Fruit fly (Drosophila melanogaster): ENCODE measurements around the gene Cox10.

Gene Cox10

dm6 chr2L:10356508-10356907, 25.2 kb downstream of the Cox10 start, which contains the start of the genes CtsL4 and ClpP (continued):
- no peak for TF ChIP-seq CkIIα-i1 (GFP tag; IDR thresholded peaks at IDR 0.05)
- no peak for TF ChIP-seq sens (GFP tag)
- TF ChIP-seq Hr78 (GFP tag; optimal IDR thresholded peaks at IDR 0.05) = no peak
- no peak for TF ChIP-seq zf30C (GFP tag; optimal IDR thresholded peaks at IDR 0.05)
- peak; percentile 33; the same call in 1 of the 2 replicates for TF ChIP-seq CG13287 (GFP tag; IDR thresholded peaks at IDR 0.05; ENCODE audit: partially characterized antibody)
- TF ChIP-seq gcm (GFP tag; optimal IDR thresholded peaks at IDR 0.05) = no peak
- no peak for TF ChIP-seq btn (GFP tag; optimal IDR thresholded peaks at IDR 0.05)
- TF ChIP-seq CG9797 (GFP tag; optimal IDR thresholded peaks at IDR 0.05) = peak; percentile 1
- no peak for TF ChIP-seq CrebB (tag; optimal IDR thresholded peaks at IDR 0.05)
- no peak for TF ChIP-seq ems (GFP tag; optimal IDR thresholded peaks at IDR 0.05)
- no peak for TF ChIP-seq CG9727 (GFP tag; optimal IDR thresholded peaks at IDR 0.05)
- peak; percentile 74 for TF ChIP-seq D19A (tag; optimal IDR thresholded peaks at IDR 0.05)
- peak; percentile 11 for TF ChIP-seq CG7786 (GFP tag; optimal IDR thresholded peaks at IDR 0.05)
- TF ChIP-seq Oli (tag; optimal IDR thresholded peaks at IDR 0.05) = peak; percentile 45
- TF ChIP-seq zfh2 (GFP tag; optimal IDR thresholded peaks at IDR 0.05) = peak; percentile 33
- no peak for TF ChIP-seq caup (GFP tag; optimal IDR thresholded peaks at IDR 0.05; ENCODE audit: severe bottlenecking)
- peak; percentile 4 for TF ChIP-seq CG3281 (GFP tag; optimal IDR thresholded peaks at IDR 0.05)
- no peak for TF ChIP-seq Fer2 (tag; optimal IDR thresholded peaks at IDR 0.05)
- no peak for TF ChIP-seq schlank (tag; optimal IDR thresholded peaks at IDR 0.05)
- no peak for TF ChIP-seq ERR (GFP tag; optimal IDR thresholded peaks at IDR 0.05)
- TF ChIP-seq Chrac-16 (GFP tag; optimal IDR thresholded peaks at IDR 0.05) = peak; percentile 52
- peak; percentile 8 for TF ChIP-seq fu2 (GFP tag; optimal IDR thresholded peaks at IDR 0.05)
- no peak for TF ChIP-seq jumu (GFP tag; optimal IDR thresholded peaks at IDR 0.05)
- TF ChIP-seq CG14667 (GFP tag; IDR thresholded peaks at IDR 0.05) = peak; percentile 85
- TF ChIP-seq emc (GFP tag; optimal IDR thresholded peaks at IDR 0.05) = no peak
- no peak for TF ChIP-seq mirr (GFP tag; optimal IDR thresholded peaks at IDR 0.05)
- TF ChIP-seq ap (GFP tag; IDR thresholded peaks at IDR 0.05) = no peak
- TF ChIP-seq Pdp1 (GFP tag; optimal IDR thresholded peaks at IDR 0.05) = peak; percentile 29 to 97
- no peak for TF ChIP-seq CG4360 (GFP tag; IDR thresholded peaks at IDR 0.05)
- TF ChIP-seq CG14441 (GFP tag; IDR thresholded peaks at IDR 0.05) = no peak
- no peak for TF ChIP-seq kni (GFP tag; optimal IDR thresholded peaks at IDR 0.05)
- no peak for TF ChIP-seq Gsc (GFP tag; IDR thresholded peaks at IDR 0.05)
- TF ChIP-seq CG15514 (GFP tag; optimal IDR thresholded peaks at IDR 0.05) = peak; percentile 53
- peak; percentile 83 for TF ChIP-seq rib (GFP tag; IDR thresholded peaks at IDR 0.05)
- peak; percentile 72 for TF ChIP-seq HmgZ (tag; optimal IDR thresholded peaks at IDR 0.05)
- TF ChIP-seq zfh1 (GFP tag; IDR thresholded peaks at IDR 0.05) = peak; percentile 25; the same call in 1 of the 3 replicates
- TF ChIP-seq CG12659 (GFP tag; optimal IDR thresholded peaks at IDR 0.05) = peak; percentile 76
- TF ChIP-seq CG4820 (GFP tag; optimal IDR thresholded peaks at IDR 0.05) = no peak
- TF ChIP-seq CG14014 (GFP tag; IDR thresholded peaks at IDR 0.05) = no peak
- no peak for TF ChIP-seq CG11560 (tag; IDR thresholded peaks at IDR 0.05)
- TF ChIP-seq crol (GFP tag; IDR thresholded peaks at IDR 0.05) = no peak
- peak; percentile 13 for TF ChIP-seq kay (GFP tag; optimal IDR thresholded peaks at IDR 0.05)
- no peak for TF ChIP-seq hbn (GFP tag; IDR thresholded peaks at IDR 0.05; ENCODE audit: partially characterized antibody)
- TF ChIP-seq Lhr (GFP tag; optimal IDR thresholded peaks at IDR 0.05) = peak; percentile 62
- TF ChIP-seq vvl (GFP tag; IDR thresholded peaks at IDR 0.05) = peak; percentile 74
- peak; percentile 30 for TF ChIP-seq CG9609 (GFP tag; optimal IDR thresholded peaks at IDR 0.05)
- no peak for TF ChIP-seq C15 (GFP tag; IDR thresholded peaks at IDR 0.05)
- peak; percentile 48 for TF ChIP-seq Antp (GFP tag; optimal IDR thresholded peaks at IDR 0.05)
- TF ChIP-seq bbx (GFP tag; IDR thresholded peaks at IDR 0.05; ENCODE audit: partially characterized antibody) = no peak
- TF ChIP-seq hkb (optimal IDR thresholded peaks at IDR 0.05) = no peak
- TF ChIP-seq hkb (GFP tag; IDR thresholded peaks at IDR 0.05) = 0 out of 2 replicates have a peak, but pooled peaks have one; percentile 34
- peak; percentile 15 for TF ChIP-seq Fer1 (GFP tag; optimal IDR thresholded peaks at IDR 0.05)

All from whole organism, embryonic.